Fruit fly (Drosophila melanogaster): Measurements from ENCODE around the gene CG42327.

Gene CG42327

DNA sequence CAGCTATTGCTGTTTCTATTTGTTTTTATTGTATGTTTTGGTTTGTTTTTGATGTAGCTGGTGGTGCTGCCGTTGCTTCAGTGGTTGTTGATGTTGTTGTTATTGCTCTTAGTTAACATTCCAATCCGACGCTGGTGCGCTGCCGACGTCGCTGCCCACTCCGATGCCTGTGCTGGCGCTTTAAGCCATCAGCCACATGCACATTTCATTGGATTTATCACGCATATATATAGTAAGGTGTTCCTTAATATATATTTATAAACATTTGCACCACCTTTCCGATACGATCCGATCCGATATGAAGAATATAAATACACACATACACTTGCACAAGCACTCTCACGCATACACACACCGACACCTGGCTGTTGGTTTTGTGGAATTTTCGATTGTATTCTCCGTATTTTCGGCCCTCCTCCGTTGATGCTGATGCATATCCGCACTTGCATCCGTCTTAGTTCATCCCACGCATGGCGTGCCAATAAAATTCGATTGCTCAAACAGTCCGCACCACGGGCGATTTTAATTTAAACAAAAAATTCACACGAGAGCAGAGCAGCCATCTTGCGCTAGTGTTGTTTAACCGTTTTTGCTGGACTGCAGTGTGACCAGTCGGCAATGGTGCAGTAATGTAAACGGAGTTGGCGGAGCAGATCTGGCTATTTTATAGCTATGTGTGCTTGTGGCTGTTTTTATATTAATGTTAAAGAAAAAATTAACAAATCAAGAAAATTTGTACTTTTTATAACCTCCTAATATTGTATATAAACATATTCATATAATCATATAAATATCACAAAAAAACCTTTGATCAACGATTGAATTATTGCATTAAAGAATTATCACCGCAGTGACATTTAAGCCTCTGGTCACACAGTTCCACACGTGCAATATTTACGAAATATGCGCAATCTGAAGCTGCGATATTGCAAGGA, 5.6 kb upstream of the CG42327 start, which contains the start of the genes Csk and Elp1 (continued):
- TF ChIP-seq lilli (GFP tag; optimal IDR thresholded peaks at IDR 0.05) (peak; percentile 55), Xbp1 (GFP tag; optimal IDR thresholded peaks at IDR 0.05) (peak; percentile 65), CG17385 (GFP tag; optimal IDR thresholded peaks at IDR 0.05) (peak; percentile 45), CG7357 (GFP tag; IDR thresholded peaks at IDR 0.05) (0 out of 3 replicates have a peak, but pooled peaks have one; percentile 31), eyg (GFP tag; optimal IDR thresholded peaks at IDR 0.05) (no peak), jumu (GFP tag; optimal IDR thresholded peaks at IDR 0.05) (no peak), psq (GFP tag; optimal IDR thresholded peaks at IDR 0.05) (no peak), Neu2 (GFP tag; optimal IDR thresholded peaks at IDR 0.05; ENCODE audit: borderline replicate concordance) (no peak), sisA (GFP tag; IDR thresholded peaks at IDR 0.05) (no peak; the same call in 1 of the 2 replicates), bab2 (GFP tag; optimal IDR thresholded peaks at IDR 0.05) (peak; percentile 22), Hr39 (optimal IDR thresholded peaks at IDR 0.05) (no peak), lbe (GFP tag; optimal IDR thresholded peaks at IDR 0.05) (peak; percentile 12), CG9609 (GFP tag; optimal IDR thresholded peaks at IDR 0.05) (peak; percentile 14), CG6813 (GFP tag; optimal IDR thresholded peaks at IDR 0.05) (no peak), CG12155 (GFP tag; optimal IDR thresholded peaks at IDR 0.05) (peak; percentile 57), CG1647 (GFP tag; optimal IDR thresholded peaks at IDR 0.05) (peak; percentile 36), BtbVII (GFP tag; optimal IDR thresholded peaks at IDR 0.05) (no peak), grau (tag; optimal IDR thresholded peaks at IDR 0.05) (peak; percentile 69), bsh (GFP tag; optimal IDR thresholded peaks at IDR 0.05) (peak in 1 of 2 experiments; percentile 40), dati (GFP tag; IDR thresholded peaks at IDR 0.05) (no peak), Max (GFP tag; optimal IDR thresholded peaks at IDR 0.05) (peak; percentile 86), CG17328 (GFP tag; IDR thresholded peaks at IDR 0.05) (no peak), abd-A (tag; optimal IDR thresholded peaks at IDR 0.05) (peak; percentile 25), CG34376 (GFP tag; optimal IDR thresholded peaks at IDR 0.05) (peak; percentile 33), fru (optimal IDR thresholded peaks at IDR 0.05) (no peak), bcd (GFP tag; optimal IDR thresholded peaks at IDR 0.05) (peak; percentile 66), CG18262 (tag; optimal IDR thresholded peaks at IDR 0.05) (peak; percentile 51), Jarid2 (GFP tag; optimal IDR thresholded peaks at IDR 0.05) (peak; percentile 30), CG6254 (GFP tag; optimal IDR thresholded peaks at IDR 0.05) (no peak), CG7745 (tag; optimal IDR thresholded peaks at IDR 0.05) (no peak), mam (GFP tag; optimal IDR thresholded peaks at IDR 0.05) (peak; percentile 20), tx (GFP tag; optimal IDR thresholded peaks at IDR 0.05) (no peak), CG1529 (GFP tag; optimal IDR thresholded peaks at IDR 0.05) (no peak), CG13424 (tag; optimal IDR thresholded peaks at IDR 0.05) (peak; percentile 70), CG1602 (GFP tag; optimal IDR thresholded peaks at IDR 0.05) (peak; percentile 51), CG14860 (GFP tag; IDR thresholded peaks at IDR 0.05; ENCODE audit: partially characterized antibody) (no peak), NC2β (GFP tag; optimal IDR thresholded peaks at IDR 0.05) (no peak), hkb (optimal IDR thresholded peaks at IDR 0.05) (peak; percentile 64), hkb (GFP tag; IDR thresholded peaks at IDR 0.05) (no peak), dimm (GFP tag; IDR thresholded peaks at IDR 0.05) (no peak), CG14050 (GFP tag; IDR thresholded peaks at IDR 0.05) (no peak), BEAF-32 (GFP tag; optimal IDR thresholded peaks at IDR 0.05) (peak; percentile 55), ewg (GFP tag; optimal IDR thresholded peaks at IDR 0.05) (peak; percentile 73), slou (GFP tag; optimal IDR thresholded peaks at IDR 0.05) (peak; percentile 37), pum (GFP tag; optimal IDR thresholded peaks at IDR 0.05) (peak; percentile 12), CG11085 (GFP tag; IDR thresholded peaks at IDR 0.05) (peak; percentile 40; the same call in 1 of the 2 replicates), CG31441 (GFP tag; IDR thresholded peaks at IDR 0.05) (peak; percentile 66; the same call in 1 of the 2 replicates), h (optimal IDR thresholded peaks at IDR 0.05) (no peak), H2.0 (GFP tag; IDR thresholded peaks at IDR 0.05) (0 out of 2 replicates have a peak, but pooled peaks have one; percentile 17), Atf3 (GFP tag; optimal IDR thresholded peaks at IDR 0.05) (no peak)
